Fruit fly (Drosophila melanogaster): Measurements from ENCODE around the gene CG10638.
A peak's percentile ranks its signal among the peaks of the same experiment; 100 is the strongest.

DNA sequence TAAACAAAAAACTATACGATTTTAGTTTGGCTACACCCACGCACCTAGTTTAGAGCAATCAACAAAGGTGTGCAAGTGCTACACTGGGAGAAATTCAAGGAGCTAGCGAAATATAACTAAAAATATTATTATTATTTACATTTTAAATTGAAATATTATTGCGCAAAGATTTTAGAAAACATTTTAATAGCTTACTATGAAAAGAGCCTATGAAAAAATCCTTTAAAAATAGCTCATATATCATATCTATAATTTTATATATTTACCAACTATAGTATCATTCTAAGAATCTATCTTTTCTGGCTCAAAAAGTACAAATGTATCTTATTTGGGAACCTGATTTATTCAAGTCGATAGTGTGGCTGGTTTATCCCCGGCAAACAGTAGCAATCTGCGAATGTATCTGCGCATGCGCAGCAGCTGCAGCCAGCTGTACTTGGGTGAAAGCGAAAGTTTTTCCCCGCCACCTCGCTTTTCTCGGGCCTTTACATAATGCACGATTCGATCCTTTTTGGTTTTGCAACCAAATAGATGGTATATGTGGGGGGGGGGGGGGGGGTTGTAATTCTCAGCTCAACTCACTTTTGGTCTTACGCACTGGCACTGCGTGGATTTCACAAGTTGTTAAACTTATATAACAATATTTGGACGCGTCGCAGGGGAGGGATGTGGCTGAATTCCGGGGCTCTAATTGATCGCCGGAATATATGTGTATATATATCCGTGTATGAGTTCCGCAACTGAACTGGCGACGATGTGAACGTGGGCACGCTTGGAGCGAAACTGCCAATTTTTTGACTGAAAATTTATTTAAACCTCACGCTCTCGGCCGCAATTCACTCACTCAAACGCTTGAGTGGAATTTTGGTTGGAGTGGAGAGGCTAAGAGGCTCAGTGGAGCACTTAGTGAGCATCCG, 4.4 kb downstream of the CG10638 start, which contains the start of gene CG10657:
- TF ChIP-seq CG10348 (GFP tag; IDR thresholded peaks at IDR 0.05) (no peak), Pif1A (GFP tag; optimal IDR thresholded peaks at IDR 0.05) (no peak), EcR (GFP tag; optimal IDR thresholded peaks at IDR 0.05) (no peak), Ets98B (GFP tag; IDR thresholded peaks at IDR 0.05) (no peak; the same call in 1 of the 2 replicates), CG34367 (tag; optimal IDR thresholded peaks at IDR 0.05) (no peak), CG17806 (tag; optimal IDR thresholded peaks at IDR 0.05) (peak; percentile 6), D1 (tag; optimal IDR thresholded peaks at IDR 0.05) (no peak), CG14655 (GFP tag; optimal IDR thresholded peaks at IDR 0.05) (no peak), CG4496 (GFP tag; IDR thresholded peaks at IDR 0.05) (0 out of 3 replicates have a peak, but pooled peaks have one; percentile 32), CG8159 (tag; optimal IDR thresholded peaks at IDR 0.05) (no peak)

All from whole organism, pupa.